Fruit fly (Drosophila melanogaster) whole organism, adult: ENCODE data around the gene CG46511.
"Not testable (repeated sequence)": the region's sequence is repeated elsewhere in the genome, so short reads cannot be mapped to it uniquely, and the experiment has no call there.

ENCODE experiments used
- CG33017 ChIP-seq: fragments of 200-800 bp; sonication (Bioruptor generic); optimal IDR thresholded peaks from 2 replicates; lab custom pipeline; 2018; ENCODE audit warnings: missing biosample characterization, mild to moderate bottlenecking, missing genetic modification characterization, moderate library complexity
- CG5204 ChIP-seq: fragments of 200-800 bp; sonication (Bioruptor generic); optimal IDR thresholded peaks from 2 replicates; lab custom pipeline; 2016; ENCODE audit warnings: missing biosample characterization, missing genetic modification characterization
- tj ChIP-seq: fragments of 200-800 bp; sonication (Bioruptor generic); optimal IDR thresholded peaks from 3 replicates; lab custom pipeline; 2017; ENCODE audit warnings: missing biosample characterization, mild to moderate bottlenecking, missing genetic modification characterization, moderate library complexity

- not testable (repeated sequence) for TF ChIP-seq CG33017 (tag; lab: Kevin White, UChicago); CG5204 (GFP tag; lab: Kevin White, UChicago); tj (GFP tag; lab: Kevin White, UChicago)
These were observed 39.5 kb upstream of the CG46511 start, which contains the start of gene CG40813 for dm6 chrX:22142758-22143157.
